Worm (Caenorhabditis elegans) whole organism, L2 larva: ENCODE results near the gene F22E5.1.

Experiments
- C34F6.9 ChIP-seq: fragments of 150-350 bp; optimal IDR thresholded peaks from 2 replicates; lab custom pipeline; 2014; ENCODE audit warnings: missing biosample characterization, missing genetic modification characterization
- R02D3.7 ChIP-seq: fragments of 150-350 bp; optimal IDR thresholded peaks from 2 replicates; lab custom pipeline; 2014; ENCODE audit warnings: missing biosample characterization, missing genetic modification characterization
- Y55F3AM.14 ChIP-seq: fragments of 200-800 bp; sonication (Bioruptor generic); optimal IDR thresholded peaks from 2 replicates; lab custom pipeline; 2018; ENCODE audit warnings: mild to moderate bottlenecking, missing genetic modification characterization, missing compliant biosample characterization
- ZK546.5 ChIP-seq: sonication (generic microtip); optimal IDR thresholded peaks from 2 replicates; lab custom pipeline; 2017; ENCODE audit warnings: missing biosample characterization, missing genetic modification characterization
- alr-1 ChIP-seq: fragments of 150-350 bp; optimal IDR thresholded peaks from 2 replicates; lab custom pipeline; 2014; ENCODE audit warnings: missing biosample characterization, missing genetic modification characterization
- ama-1 ChIP-seq: fragments of 150-350 bp; optimal IDR thresholded peaks from 2 replicates; lab custom pipeline; 2018; ENCODE audit warnings: inconsistent platforms
- blmp-1 ChIP-seq: sonication (generic microtip); optimal IDR thresholded peaks from 2 replicates; lab custom pipeline; 2017; ENCODE audit warnings: missing genetic modification characterization, mild to moderate bottlenecking, missing compliant biosample characterization, antibody characterized with exemption, moderate library complexity; ENCODE audit not compliant: insufficient read depth
- ceh-16 ChIP-seq: fragments of 150-350 bp; optimal IDR thresholded peaks from 2 replicates; lab custom pipeline; 2014; ENCODE audit warnings: missing biosample characterization, missing genetic modification characterization
- ceh-82 ChIP-seq: fragments of 150-350 bp; optimal IDR thresholded peaks from 2 replicates; lab custom pipeline; 2014; ENCODE audit warnings: missing biosample characterization, missing genetic modification characterization
- dmd-4 ChIP-seq: sonication (generic microtip); optimal IDR thresholded peaks from 2 replicates; lab custom pipeline; 2017; ENCODE audit warnings: missing biosample characterization, missing genetic modification characterization
- egl-27 ChIP-seq: sonication (generic microtip); optimal IDR thresholded peaks from 3 replicates; lab custom pipeline; 2017; ENCODE audit warnings: missing biosample characterization, missing genetic modification reagents, missing genetic modification characterization
- elt-1 ChIP-seq: fragments of 150-350 bp; optimal IDR thresholded peaks from 2 replicates; lab custom pipeline; 2014; ENCODE audit warnings: missing biosample characterization, missing genetic modification characterization
- elt-3 ChIP-seq: sonication (generic microtip); optimal IDR thresholded peaks from 2 replicates; lab custom pipeline; 2017; ENCODE audit warnings: missing biosample characterization, missing genetic modification characterization
- fos-1 ChIP-seq: fragments of 150-350 bp; optimal IDR thresholded peaks from 2 replicates; lab custom pipeline; 2014; ENCODE audit warnings: missing biosample characterization, missing genetic modification characterization
- lin-13 ChIP-seq: fragments of 150-350 bp; optimal IDR thresholded peaks from 2 replicates; lab custom pipeline; 2014; ENCODE audit warnings: missing biosample characterization, missing genetic modification reagents, missing genetic modification characterization
- lin-39 ChIP-seq: fragments of 150-350 bp; optimal IDR thresholded peaks from 2 replicates; lab custom pipeline; 2014; ENCODE audit warnings: missing biosample characterization, missing genetic modification reagents, missing genetic modification characterization
- mab-5 ChIP-seq: fragments of 150-350 bp; optimal IDR thresholded peaks from 2 replicates; lab custom pipeline; 2014; ENCODE audit warnings: missing biosample characterization, missing genetic modification characterization
- mbf-1 ChIP-seq: sonication (generic microtip); optimal IDR thresholded peaks from 2 replicates; lab custom pipeline; 2017; ENCODE audit warnings: missing biosample characterization, missing genetic modification characterization
- mdl-1 ChIP-seq, 2 experiments: fragments of 150-350 bp in 1 of 2; sonication (generic microtip) in 1 of 2; optimal IDR thresholded peaks; 2 replicates each; lab custom pipeline; 2017; ENCODE audit warnings: missing biosample characterization in 2 of 2, missing genetic modification characterization in 2 of 2
- nhr-10 ChIP-seq: sonication (generic microtip); optimal IDR thresholded peaks from 2 replicates; lab custom pipeline; 2017; ENCODE audit warnings: missing biosample characterization, missing genetic modification characterization
- nhr-12 ChIP-seq: fragments of 150-350 bp; optimal IDR thresholded peaks from 2 replicates; lab custom pipeline; 2014; ENCODE audit warnings: missing biosample characterization, missing genetic modification characterization
- nhr-129 ChIP-seq: fragments of 150-350 bp; optimal IDR thresholded peaks from 2 replicates; lab custom pipeline; 2014; ENCODE audit warnings: missing biosample characterization, missing genetic modification characterization
- nhr-21 ChIP-seq: fragments of 150-350 bp; optimal IDR thresholded peaks from 2 replicates; lab custom pipeline; 2014; ENCODE audit warnings: missing biosample characterization, missing genetic modification characterization
- nhr-25 ChIP-seq: fragments of 150-350 bp; sonication (generic microtip); optimal IDR thresholded peaks from 3 replicates; lab custom pipeline; 2014; ENCODE audit warnings: missing biosample characterization, missing genetic modification characterization
- nhr-6 ChIP-seq: fragments of 150-350 bp; optimal IDR thresholded peaks from 2 replicates; lab custom pipeline; 2014; ENCODE audit warnings: missing biosample characterization, missing genetic modification characterization
- nhr-77 ChIP-seq: fragments of 150-350 bp; optimal IDR thresholded peaks from 2 replicates; lab custom pipeline; 2014; ENCODE audit warnings: missing biosample characterization, missing genetic modification characterization
- peb-1 ChIP-seq: fragments of 150-350 bp; optimal IDR thresholded peaks from 2 replicates; lab custom pipeline; 2014; ENCODE audit warnings: missing biosample characterization, missing genetic modification characterization
- sem-4 ChIP-seq: fragments of 150-350 bp; optimal IDR thresholded peaks from 2 replicates; lab custom pipeline; 2014; ENCODE audit warnings: missing biosample characterization, missing genetic modification reagents, missing genetic modification characterization
- skn-1 ChIP-seq: sonication (generic microtip); optimal IDR thresholded peaks from 2 replicates; lab custom pipeline; 2017; ENCODE audit warnings: missing biosample characterization, missing genetic modification characterization
- sma-3 ChIP-seq: sonication (generic microtip); optimal IDR thresholded peaks from 2 replicates; lab custom pipeline; 2016; ENCODE audit warnings: missing genetic modification reagents, missing genetic modification characterization, missing compliant biosample characterization
- sma-9 ChIP-seq, 2 experiments: fragments of 150-350 bp in 1 of 2; sonication (generic microtip) in 1 of 2; optimal IDR thresholded peaks; 2 replicates each; lab custom pipeline; 2014 to 2016; ENCODE audit warnings: missing genetic modification characterization in 2 of 2, mild to moderate bottlenecking in 1 of 2, missing biosample characterization in 1 of 2, missing compliant biosample characterization in 1 of 2, missing genetic modification reagents in 1 of 2, moderate library complexity in 1 of 2
- unc-55 ChIP-seq: fragments of 150-350 bp; sonication (generic microtip); optimal IDR thresholded peaks from 3 replicates; lab custom pipeline; 2014; ENCODE audit warnings: missing biosample characterization, missing genetic modification reagents, missing genetic modification characterization
- unc-62 ChIP-seq: fragments of 150-350 bp; optimal IDR thresholded peaks from 2 replicates; lab custom pipeline; 2014; ENCODE audit warnings: missing biosample characterization, missing genetic modification reagents, missing genetic modification characterization

F22E5.1 gene

ce11 chrII:2702757-2703156 lies 29.2 kb downstream of the F22E5.1 start, which contains the start of gene sri-60:
TSS of gene sri-60 (minus strand) at chrII:2702857.
- TF ChIP-seq lin-39 (tag; lab: Kevin White, UChicago), result no peak
- no peak for TF ChIP-seq alr-1 (tag; lab: Kevin White, UChicago)
- TF ChIP-seq unc-55 (GFP tag; lab: Kevin White, UChicago), result no peak

ce11 chrII:2705200-2705599 lies 31.6 kb downstream of the F22E5.1 start, which contains the start of gene srh-128:
TSS of gene srh-128 (minus strand) at chrII:2705300.
- TF ChIP-seq blmp-1 (tag; lab: Kevin White, UChicago) (no peak), fos-1 (tag; lab: Kevin White, UChicago) (no peak), egl-27 (tag; lab: Kevin White, UChicago) (no peak), Y55F3AM.14 (GFP tag; lab: Kevin White, UChicago) (no peak), ceh-16 (tag; lab: Kevin White, UChicago) (no peak), nhr-12 (no peak), ama-1 (no peak), peb-1 (tag; lab: Kevin White, UChicago) (no peak), lin-13 (GFP tag; lab: Kevin White, UChicago) (no peak), mab-5 (no peak), nhr-6 (tag; lab: Kevin White, UChicago) (no peak), elt-1 (no peak)

ce11 chrII:2707872-2708271 lies 34.3 kb downstream of the F22E5.1 start, which contains the start of gene Y47G7B.2:
TSS of gene Y47G7B.2 (minus strand) at chrII:2708014.
- TF ChIP-seq mbf-1 (tag; lab: Kevin White, UChicago) (no peak), sma-9 (GFP tag; optimal IDR thresholded peaks at IDR 0.05; lab: Kevin White, UChicago) (peak; percentile 37), sma-9 (tag; optimal IDR thresholded peaks at IDR 0.05; lab: Kevin White, UChicago) (no peak), egl-27 (tag; lab: Kevin White, UChicago) (no peak), unc-55 (GFP tag; lab: Kevin White, UChicago) (peak; percentile 48), sma-3 (GFP tag; lab: Kevin White, UChicago) (no peak), nhr-129 (tag; lab: Kevin White, UChicago) (peak; percentile 45), C34F6.9 (tag; lab: Kevin White, UChicago) (peak; percentile 13)

- TF ChIP-seq nhr-77 (tag; lab: Kevin White, UChicago) (no peak), ZK546.5 (tag; lab: Kevin White, UChicago) (no peak), nhr-6 (tag; lab: Kevin White, UChicago) (no peak), R02D3.7 (tag; lab: Kevin White, UChicago) (no peak), lin-13 (GFP tag; lab: Kevin White, UChicago) (no peak), sma-3 (GFP tag; lab: Kevin White, UChicago) (no peak), mab-5 (no peak), sem-4 (tag; lab: Kevin White, UChicago) (no peak), mbf-1 (tag; lab: Kevin White, UChicago) (no peak), nhr-25 (tag; lab: Kevin White, UChicago) (no peak), elt-3 (tag; lab: Kevin White, UChicago) (no peak), elt-1 (no peak)
Observed at ce11 chrII:2709942-2710341, 36.4 kb downstream of the F22E5.1 start, which contains the start of gene T05A8.1. TSS of gene T05A8.1 (minus strand) at chrII:2710042.

- TF ChIP-seq sem-4 (tag; lab: Kevin White, UChicago), result no peak
- TF ChIP-seq mdl-1 (tag; optimal IDR thresholded peaks at IDR 0.05; lab: Kevin White, UChicago), result no peak
- TF ChIP-seq dmd-4, result no peak
Observed at ce11 chrII:2710919-2711318, 37.3 kb downstream of the F22E5.1 start, which contains the start of gene T05A8.2. TSS of gene T05A8.2 (minus strand) at chrII:2711019.

- TF ChIP-seq Y55F3AM.14 (GFP tag; lab: Kevin White, UChicago) (no peak), peb-1 (tag; lab: Kevin White, UChicago) (no peak), fos-1 (tag; lab: Kevin White, UChicago) (no peak), sma-9 (GFP tag; optimal IDR thresholded peaks at IDR 0.05; lab: Kevin White, UChicago) (no peak), sma-9 (tag; optimal IDR thresholded peaks at IDR 0.05; lab: Kevin White, UChicago) (no peak), ceh-82 (tag; lab: Kevin White, UChicago) (no peak), lin-39 (tag; lab: Kevin White, UChicago) (no peak), sem-4 (tag; lab: Kevin White, UChicago) (no peak), sma-3 (GFP tag; lab: Kevin White, UChicago) (no peak), nhr-10 (tag; lab: Kevin White, UChicago) (no peak), skn-1 (tag; lab: Kevin White, UChicago) (no peak), dmd-4 (no peak), unc-55 (GFP tag; lab: Kevin White, UChicago) (no peak), nhr-21 (tag; lab: Kevin White, UChicago) (no peak), unc-62 (no peak), nhr-25 (tag; lab: Kevin White, UChicago) (no peak), blmp-1 (tag; lab: Kevin White, UChicago) (no peak), ceh-16 (tag; lab: Kevin White, UChicago) (no peak)
Observed at ce11 chrII:2717335-2717734, 43.8 kb downstream of the F22E5.1 start, which contains the start of gene T05A8.3. TSS of gene T05A8.3 (minus strand) at chrII:2717435.
